Fruit fly (Drosophila melanogaster) whole organism, prepupa: ENCODE data around the gene Ppt1.

ENCODE experiments used
- Blimp-1 ChIP-seq: fragments of 200-800 bp; sonication (Bioruptor generic); optimal IDR thresholded peaks from 3 replicates; lab custom pipeline; 2017; ENCODE audit warnings: missing biosample characterization, missing genetic modification characterization, mild to moderate bottlenecking, moderate library complexity, missing genetic modification reagents
- CG10669 ChIP-seq: fragments of 200-800 bp; sonication (Bioruptor generic); optimal IDR thresholded peaks from 3 replicates; lab custom pipeline; 2018; ENCODE audit warnings: missing biosample characterization, mild to moderate bottlenecking, missing genetic modification characterization, moderate library complexity
- CG15336 ChIP-seq: fragments of 200-800 bp; sonication (Bioruptor generic); IDR thresholded peaks from 2 replicates; pipeline ENCODE4 v1.3.6; 2022; ENCODE audit warnings: missing biosample characterization, missing genetic modification characterization
- CG1621 ChIP-seq: fragments of 200-800 bp; sonication (Bioruptor generic); optimal IDR thresholded peaks from 3 replicates; lab custom pipeline; 2018; ENCODE audit warnings: missing biosample characterization, mild to moderate bottlenecking, missing genetic modification characterization
- CG6163 ChIP-seq: fragments of 200-800 bp; sonication (Bioruptor generic); IDR thresholded peaks from 3 replicates; pipeline ENCODE4 v1.3.6; 2022; ENCODE audit warnings: missing biosample characterization, missing genetic modification characterization
- Eip78C ChIP-seq: fragments of 200-800 bp; sonication (Bioruptor generic); peaks from one replicate; lab custom pipeline; 2016; ENCODE audit warnings: missing biosample characterization, missing genetic modification characterization
- Gug ChIP-seq: fragments of 200-800 bp; sonication (Bioruptor generic); IDR thresholded peaks from 2 replicates; pipeline ENCODE4 v1.3.6; 2022; ENCODE audit warnings: missing biosample characterization, missing genetic modification characterization
- Met ChIP-seq: fragments of 200-800 bp; sonication (Bioruptor generic); optimal IDR thresholded peaks from 3 replicates; lab custom pipeline; 2016; ENCODE audit warnings: missing biosample characterization, missing genetic modification characterization
- dac ChIP-seq: fragments of 200-800 bp; sonication (Bioruptor generic); optimal IDR thresholded peaks from 2 replicates; lab custom pipeline; 2017; ENCODE audit warnings: missing biosample characterization, mild to moderate bottlenecking, missing genetic modification characterization
- fd59A ChIP-seq: fragments of 200-800 bp; sonication (Bioruptor generic); optimal IDR thresholded peaks from 2 replicates; lab custom pipeline; 2017; ENCODE audit warnings: missing biosample characterization, mild to moderate bottlenecking, missing genetic modification characterization, missing genetic modification reagents
- fd85E ChIP-seq: fragments of 200-800 bp; sonication (Bioruptor generic); optimal IDR thresholded peaks from 3 replicates; lab custom pipeline; 2016; ENCODE audit warnings: missing biosample characterization, missing genetic modification characterization
- ss ChIP-seq, 2 experiments: fragments of 200-800 bp; sonication (Bioruptor generic); optimal IDR thresholded peaks; 2 replicates in 1 of 2; 3 replicates in 1 of 2; lab custom pipeline; 2017 to 2018; ENCODE audit warnings: mild to moderate bottlenecking in 2 of 2, missing biosample characterization in 2 of 2, missing genetic modification characterization in 2 of 2, moderate library complexity in 1 of 2
- svp ChIP-seq: fragments of 200-800 bp; sonication (Bioruptor generic); peaks from one replicate; lab custom pipeline; 2016; ENCODE audit warnings: missing biosample characterization, missing genetic modification characterization

- TF ChIP-seq CG15336 (GFP tag; lab: Robert Waterston, UW) (no peak), dac (GFP tag; lab: Kevin White, UChicago) (no peak), CG10669 (GFP tag; lab: Kevin White, UChicago) (peak; percentile 18), fd85E (no peak), Gug (no peak), ss (GFP tag; optimal IDR thresholded peaks at IDR 0.05; lab: Kevin White, UChicago) (no peak), CG6163 (GFP tag; lab: Robert Waterston, UW) (peak; percentile 40; the same call in 1 of the 3 replicates), svp (GFP tag; lab: Kevin White, UChicago) (peak; percentile 8), Blimp-1 (no peak), CG1621 (tag; lab: Kevin White, UChicago) (no peak), fd59A (GFP tag; lab: Kevin White, UChicago) (no peak), Eip78C (GFP tag; lab: Kevin White, UChicago) (peak; percentile 72), Met (GFP tag; lab: Kevin White, UChicago) (no peak)
Observed at dm6 chrX:8731464-8731863, 41.4 kb upstream of the Ppt1 start.
